Fruit fly (Drosophila melanogaster) whole organism, embryonic: ENCODE results near the gene CG42711.
A peak's percentile ranks its signal among the peaks of the same experiment; 100 is the strongest.

Experiments used
- Antp ChIP-seq: fragments of 200-800 bp; sonication (Bioruptor generic); optimal IDR thresholded peaks from 3 replicates; lab custom pipeline; 2016; ENCODE audit warnings: missing biosample characterization, missing genetic modification characterization
- Asciz ChIP-seq: fragments of 200-800 bp; sonication (Bioruptor generic); optimal IDR thresholded peaks from 2 replicates; lab custom pipeline; 2017; ENCODE audit warnings: missing biosample characterization, mild to moderate bottlenecking, missing genetic modification characterization, missing genetic modification reagents
- Awh ChIP-seq: fragments of 200-800 bp; sonication (Bioruptor generic); IDR thresholded peaks from 2 replicates; pipeline ENCODE4, ENCODE4 v1.3.6; 2022; ENCODE audit warnings: missing biosample characterization, missing genetic modification characterization
- CG10979 ChIP-seq: fragments of 200-800 bp; sonication (Bioruptor generic); optimal IDR thresholded peaks from 2 replicates; lab custom pipeline; 2018; ENCODE audit warnings: missing biosample characterization, mild to moderate bottlenecking, missing genetic modification characterization, moderate library complexity
- CG11560 ChIP-seq: fragments of 200-800 bp; sonication (Bioruptor generic); IDR thresholded peaks from 3 replicates; pipeline ENCODE4 v1.3.6; 2022; ENCODE audit warnings: missing biosample characterization, missing genetic modification characterization
- CG11695 ChIP-seq: fragments of 200-800 bp; sonication (Bioruptor generic); IDR thresholded peaks from 3 replicates; pipeline ENCODE4 v1.3.6; 2022; ENCODE audit warnings: missing biosample characterization, missing genetic modification characterization
- CG1233 ChIP-seq: fragments of 200-800 bp; sonication (Bioruptor generic); optimal IDR thresholded peaks from 4 replicates; lab custom pipeline; 2018; ENCODE audit warnings: missing biosample characterization, mild to moderate bottlenecking, missing genetic modification characterization
- CG14667 ChIP-seq: fragments of 200-800 bp; sonication (Bioruptor generic); IDR thresholded peaks from 2 replicates; pipeline ENCODE4 v1.3.6; 2022; ENCODE audit warnings: missing biosample characterization, missing genetic modification characterization
- CG16815 ChIP-seq: fragments of 200-800 bp; sonication (Bioruptor generic); optimal IDR thresholded peaks from 3 replicates; lab custom pipeline; 2017; ENCODE audit warnings: missing biosample characterization, mild to moderate bottlenecking, missing genetic modification characterization
- CG17829 ChIP-seq: fragments of 200-800 bp; optimal IDR thresholded peaks from 2 replicates; lab custom pipeline; 2019; ENCODE audit warnings: missing biosample characterization, mild to moderate bottlenecking, missing genetic modification characterization, moderate library complexity
- CG18599 ChIP-seq: fragments of 200-800 bp; sonication (Bioruptor generic); optimal IDR thresholded peaks from 3 replicates; lab custom pipeline; 2017; ENCODE audit warnings: missing biosample characterization, missing genetic modification characterization, mild to moderate bottlenecking, moderate library complexity, missing genetic modification reagents
- CG30403 ChIP-seq: fragments of 200-800 bp; sonication (Bioruptor generic); optimal IDR thresholded peaks from 3 replicates; lab custom pipeline; 2016; ENCODE audit warnings: missing biosample characterization, missing genetic modification characterization
- CG34422 ChIP-seq: fragments of 200-800 bp; sonication (Bioruptor generic); IDR thresholded peaks from 3 replicates; pipeline ENCODE4 v1.3.6; 2022; ENCODE audit warnings: missing biosample characterization, missing genetic modification characterization
- CG4424 ChIP-seq: fragments of 200-800 bp; sonication (Bioruptor generic); optimal IDR thresholded peaks from 3 replicates; lab custom pipeline; 2016; ENCODE audit warnings: missing biosample characterization, missing genetic modification characterization
- CG6254 ChIP-seq: fragments of 200-800 bp; sonication (Bioruptor generic); optimal IDR thresholded peaks from 3 replicates; lab custom pipeline; 2017; ENCODE audit warnings: mild to moderate bottlenecking, missing biosample characterization, missing genetic modification reagents, missing genetic modification characterization
- CG7556 ChIP-seq: fragments of 200-800 bp; sonication (Bioruptor generic); optimal IDR thresholded peaks from 2 replicates; lab custom pipeline; 2017; ENCODE audit warnings: missing biosample characterization, mild to moderate bottlenecking, missing genetic modification characterization
- CHES-1-like ChIP-seq: fragments of 200-800 bp; sonication (Bioruptor generic); optimal IDR thresholded peaks from 2 replicates; lab custom pipeline; 2016; ENCODE audit warnings: missing biosample characterization, missing genetic modification characterization
- D ChIP-seq, 2 experiments: fragments of 200-800 bp in 1 of 2; fragments of >200 bp in 1 of 2; sonication (Bioruptor generic) in 1 of 2; optimal IDR thresholded peaks; 2 replicates in 1 of 2; 3 replicates in 1 of 2; lab custom pipeline; 2017; ENCODE audit warnings: mild to moderate bottlenecking in 1 of 2, missing biosample characterization in 1 of 2, missing genetic modification characterization in 1 of 2, missing genetic modification reagents in 1 of 2
- Drgx ChIP-seq: fragments of 200-800 bp; sonication (Bioruptor generic); IDR thresholded peaks from 2 replicates; pipeline ENCODE4 v1.3.6; 2022; ENCODE audit warnings: missing biosample characterization, missing genetic modification characterization
- E2f2 ChIP-seq: fragments of 200-800 bp; sonication (Bioruptor generic); IDR thresholded peaks from 2 replicates; pipeline ENCODE4 v1.3.6; 2022; ENCODE audit warnings: missing biosample characterization, missing genetic modification characterization
- Elba2 ChIP-seq: fragments of 200-800 bp; sonication (Bioruptor generic); optimal IDR thresholded peaks from 3 replicates; lab custom pipeline; 2016; ENCODE audit warnings: missing biosample characterization, missing genetic modification characterization
- HmgZ ChIP-seq: fragments of 200-800 bp; sonication (Bioruptor generic); optimal IDR thresholded peaks from 2 replicates; lab custom pipeline; 2018; ENCODE audit warnings: missing biosample characterization, mild to moderate bottlenecking, missing genetic modification characterization
- Oli ChIP-seq: fragments of 200-800 bp; sonication (Bioruptor generic); optimal IDR thresholded peaks from 2 replicates; lab custom pipeline; 2018; ENCODE audit warnings: missing biosample characterization, mild to moderate bottlenecking, missing genetic modification characterization, moderate library complexity
- Sry-β ChIP-seq: fragments of 200-800 bp; sonication (Bioruptor generic); optimal IDR thresholded peaks from 2 replicates; lab custom pipeline; 2018; ENCODE audit warnings: missing biosample characterization, mild to moderate bottlenecking, missing genetic modification characterization, moderate library complexity
- Xrp1 ChIP-seq: fragments of 200-800 bp; sonication (Bioruptor generic); IDR thresholded peaks from 2 replicates; pipeline ENCODE4 v1.3.6; 2022; ENCODE audit warnings: missing biosample characterization, missing genetic modification characterization
- bowl ChIP-seq: fragments of 200-800 bp; sonication (Bioruptor generic); IDR thresholded peaks from 2 replicates; pipeline ENCODE4 v1.3.6; 2022; ENCODE audit warnings: missing biosample characterization, missing genetic modification characterization
- chif ChIP-seq, 2 experiments: fragments of 200-800 bp; sonication (Bioruptor generic); optimal IDR thresholded peaks; 3 replicates each; lab custom pipeline; 2016; ENCODE audit warnings: missing biosample characterization in 2 of 2, missing genetic modification characterization in 2 of 2
- ci ChIP-seq: fragments of 200-800 bp; sonication (Bioruptor generic); IDR thresholded peaks from 3 replicates; pipeline ENCODE4 v1.3.6; 2022; ENCODE audit warnings: missing biosample characterization, missing genetic modification characterization
- dimm ChIP-seq: fragments of 200-800 bp; sonication (Bioruptor generic); IDR thresholded peaks from 2 replicates; pipeline ENCODE4 v1.3.6; 2022; ENCODE audit warnings: missing biosample characterization, missing genetic modification characterization
- dm ChIP-seq: fragments of 200-800 bp; sonication (Bioruptor generic); optimal IDR thresholded peaks from 3 replicates; lab custom pipeline; 2016; ENCODE audit warnings: missing biosample characterization, missing genetic modification characterization
- fu2 ChIP-seq: fragments of 200-800 bp; sonication (Bioruptor generic); optimal IDR thresholded peaks from 2 replicates; lab custom pipeline; 2016; ENCODE audit warnings: missing biosample characterization, missing genetic modification characterization
- gcm ChIP-seq: fragments of 200-800 bp; sonication (Bioruptor generic); optimal IDR thresholded peaks from 2 replicates; lab custom pipeline; 2019; ENCODE audit warnings: missing biosample characterization, mild to moderate bottlenecking, missing genetic modification characterization, moderate library complexity
- gfzf ChIP-seq: fragments of 200-800 bp; sonication (Bioruptor generic); optimal IDR thresholded peaks from 2 replicates; lab custom pipeline; 2016; ENCODE audit warnings: missing biosample characterization, mild to moderate bottlenecking, missing genetic modification characterization, moderate library complexity
- grau ChIP-seq: fragments of 200-800 bp; optimal IDR thresholded peaks from 3 replicates; lab custom pipeline; 2019; ENCODE audit warnings: missing biosample characterization, mild to moderate bottlenecking, missing genetic modification characterization, moderate library complexity
- ken ChIP-seq: fragments of 200-800 bp; sonication (Bioruptor generic); IDR thresholded peaks from 3 replicates; pipeline ENCODE4 v1.3.6; 2022; ENCODE audit warnings: missing biosample characterization, missing genetic modification characterization
- lmd ChIP-seq: fragments of 200-800 bp; sonication (Bioruptor generic); IDR thresholded peaks from 2 replicates; pipeline ENCODE4 v1.3.6; 2022; ENCODE audit warnings: missing biosample characterization, missing genetic modification characterization
- lola ChIP-seq, 3 experiments: fragments of >200 bp in 2 of 3; fragments of 200-800 bp in 1 of 3; sonication (Bioruptor generic) in 1 of 3; optimal IDR thresholded peaks; 2 replicates each; lab custom pipeline; 2017 to 2019; ENCODE audit warnings: missing biosample characterization in 3 of 3, missing genetic modification characterization in 3 of 3, mild to moderate bottlenecking in 1 of 3, moderate library complexity in 1 of 3
- nmo ChIP-seq: fragments of 200-800 bp; sonication (Bioruptor generic); optimal IDR thresholded peaks from 2 replicates; lab custom pipeline; 2018; ENCODE audit warnings: missing biosample characterization, mild to moderate bottlenecking, missing genetic modification characterization, moderate library complexity
- phol ChIP-seq: fragments of 200-800 bp; sonication (Bioruptor generic); optimal IDR thresholded peaks from 3 replicates; lab custom pipeline; 2018; ENCODE audit warnings: missing biosample characterization, mild to moderate bottlenecking, missing genetic modification characterization, moderate library complexity
- prd ChIP-seq, 3 experiments: fragments of >200 bp in 2 of 3; fragments of 200-800 bp in 1 of 3; sonication (Bioruptor generic) in 1 of 3; optimal IDR thresholded peaks in 2 of 3; IDR thresholded peaks in 1 of 3; 2 replicates in 2 of 3; 3 replicates in 1 of 3; pipeline versions ENCODE4 v1.3.6 to Lab custom; 2017 to 2022; ENCODE audit warnings: missing biosample characterization in 1 of 3, missing genetic modification characterization in 1 of 3
- pros ChIP-seq: fragments of 200-800 bp; sonication (Bioruptor generic); optimal IDR thresholded peaks from 3 replicates; lab custom pipeline; 2019; ENCODE audit warnings: missing biosample characterization, mild to moderate bottlenecking, missing genetic modification characterization, moderate library complexity
- pum ChIP-seq: fragments of 200-800 bp; sonication (Bioruptor generic); optimal IDR thresholded peaks from 2 replicates; lab custom pipeline; 2016; ENCODE audit warnings: missing biosample characterization, missing genetic modification characterization
- row ChIP-seq: fragments of 200-800 bp; sonication (Bioruptor generic); IDR thresholded peaks from 3 replicates; pipeline ENCODE4 v1.3.6; 2022; ENCODE audit warnings: missing biosample characterization, missing genetic modification characterization
- sens-2 ChIP-seq: fragments of 200-800 bp; sonication (Bioruptor generic); IDR thresholded peaks from 2 replicates; pipeline ENCODE4 v1.3.6; 2022; ENCODE audit warnings: missing biosample characterization, missing genetic modification characterization
- usp ChIP-seq: fragments of >200 bp; optimal IDR thresholded peaks from 2 replicates; lab custom pipeline; 2017; ENCODE audit warnings: missing biosample characterization, missing genetic modification characterization
- vvl ChIP-seq: fragments of 200-800 bp; sonication (Bioruptor generic); IDR thresholded peaks from 2 replicates; pipeline ENCODE4 v1.3.6; 2022; ENCODE audit warnings: missing biosample characterization, missing genetic modification characterization

The CG42711 gene

dm6 chr2L:13893439-13893838 lies 37.7 kb downstream of the CG42711 start (continued):
- TF ChIP-seq gfzf (GFP tag; lab: Kevin White, UChicago): no peak
- no peak for TF ChIP-seq sens-2 (GFP tag; lab: Robert Waterston, UW)
- peak; percentile 23 for TF ChIP-seq CG1233 (GFP tag; lab: Kevin White, UChicago)
- TF ChIP-seq CG16815: no peak
- peak; percentile 68 for TF ChIP-seq CG10979 (tag; lab: Kevin White, UChicago)
- no peak for TF ChIP-seq fu2 (GFP tag; lab: Kevin White, UChicago)
- TF ChIP-seq gcm (GFP tag; lab: Kevin White, UChicago): peak; percentile 60
- TF ChIP-seq CG6254 (GFP tag; lab: Kevin White, UChicago): peak; percentile 20
- peak; percentile 59 for TF ChIP-seq CG18599 (GFP tag; lab: Kevin White, UChicago)
- TF ChIP-seq CHES-1-like (GFP tag; lab: Kevin White, UChicago): no peak
- peak; percentile 46 for TF ChIP-seq phol
- TF ChIP-seq pros (GFP tag; lab: Kevin White, UChicago): peak; percentile 51
- TF ChIP-seq lmd (GFP tag; lab: Robert Waterston, UW): peak; percentile 16; the same call in 1 of the 2 replicates
- peak; percentile 44; the same call in 1 of the 2 replicates for TF ChIP-seq vvl (GFP tag; lab: Robert Waterston, UW)
- TF ChIP-seq Drgx (GFP tag; lab: Robert Waterston, UW): 0 out of 2 replicates have a peak, but pooled peaks have one; percentile 20
- TF ChIP-seq grau: peak; percentile 12
- TF ChIP-seq CG14667 (GFP tag; lab: Robert Waterston, UW): no peak
- peak; percentile 30 for TF ChIP-seq CG30403 (GFP tag; lab: Kevin White, UChicago)
- no peak for TF ChIP-seq usp (GFP tag; lab: Kevin White, UChicago)
- TF ChIP-seq CG7556: peak; percentile 45
- no peak for TF ChIP-seq HmgZ (tag; lab: Kevin White, UChicago)
- 0 out of 3 replicates have a peak, but pooled peaks have one; percentile 37 for TF ChIP-seq CG34422 (GFP tag; lab: Robert Waterston, UW)
- TF ChIP-seq dm (GFP tag; lab: Kevin White, UChicago): no peak
- 0 out of 2 replicates have a peak, but pooled peaks have one; percentile 14 for TF ChIP-seq bowl (GFP tag; lab: Robert Waterston, UW)
- TF ChIP-seq dimm (GFP tag; lab: Robert Waterston, UW): 0 out of 2 replicates have a peak, but pooled peaks have one; percentile 26
- no peak for TF ChIP-seq Sry-β
- TF ChIP-seq Awh (GFP tag; lab: Robert Waterston, UW): peak; percentile 40
- TF ChIP-seq Antp (GFP tag; lab: Kevin White, UChicago): no peak
- peak in 1 of 3 experiments; percentile 29 for TF ChIP-seq lola (GFP tag; optimal IDR thresholded peaks at IDR 0.05; lab: Kevin White, UChicago)
- no peak for TF ChIP-seq prd (optimal IDR thresholded peaks at IDR 0.05; lab: Kevin White, UChicago)
- peak; percentile 25; the same call in 2 of the 3 replicates for TF ChIP-seq prd (GFP tag; IDR thresholded peaks at IDR 0.05; lab: Robert Waterston, UW)
- peak; percentile 7 for TF ChIP-seq Asciz
- peak; percentile 41; the same call in 1 of the 3 replicates for TF ChIP-seq CG11695
- peak; percentile 40 for TF ChIP-seq CG17829
- peak; percentile 46 for TF ChIP-seq CG4424
- TF ChIP-seq row: peak; percentile 58
- TF ChIP-seq ken (GFP tag; lab: Robert Waterston, UW): no peak
- no peak for TF ChIP-seq E2f2 (GFP tag; lab: Robert Waterston, UW)
- TF ChIP-seq Elba2 (GFP tag; lab: Kevin White, UChicago): peak; percentile 22
- peak; percentile 31 for TF ChIP-seq nmo (GFP tag; lab: Kevin White, UChicago)
- TF ChIP-seq ci: peak; percentile 47; the same call in 1 of the 3 replicates
- TF ChIP-seq Xrp1: peak; percentile 43; the same call in 1 of the 2 replicates
- peak; percentile 30 for TF ChIP-seq Oli (tag; lab: Kevin White, UChicago)
- no peak for TF ChIP-seq pum (GFP tag; lab: Kevin White, UChicago)
- no peak for TF ChIP-seq CG11560 (tag; lab: Robert Waterston, UW)
- TF ChIP-seq D (optimal IDR thresholded peaks at IDR 0.05; lab: Kevin White, UChicago): no peak
- TF ChIP-seq D (GFP tag; optimal IDR thresholded peaks at IDR 0.05; lab: Kevin White, UChicago): peak; percentile 54
- TF ChIP-seq chif (GFP tag; optimal IDR thresholded peaks at IDR 0.05; lab: Kevin White, UChicago): no peak
